Worm (Caenorhabditis elegans) whole organism, midembryonic: ENCODE measurements around the gene php-3.

ENCODE experiments used
- cog-1 ChIP-seq: sonication (generic microtip); optimal IDR thresholded peaks from 2 replicates; lab custom pipeline; 2016; ENCODE audit warnings: missing genetic modification characterization, missing compliant biosample characterization
- flt-1 ChIP-seq: fragments of 200-800 bp; sonication (Bioruptor generic); IDR thresholded peaks from 2 replicates; pipeline ENCODE4 v1.3.6; 2022; ENCODE audit warnings: missing genetic modification characterization, missing compliant biosample characterization
- klf-2 ChIP-seq: fragments of 200-800 bp; sonication (Bioruptor generic); conservative IDR thresholded peaks from 2 replicates; pipeline ENCODE4 v1.3.6; 2022; ENCODE audit warnings: missing genetic modification reagents, missing genetic modification characterization, missing compliant biosample characterization

DNA sequence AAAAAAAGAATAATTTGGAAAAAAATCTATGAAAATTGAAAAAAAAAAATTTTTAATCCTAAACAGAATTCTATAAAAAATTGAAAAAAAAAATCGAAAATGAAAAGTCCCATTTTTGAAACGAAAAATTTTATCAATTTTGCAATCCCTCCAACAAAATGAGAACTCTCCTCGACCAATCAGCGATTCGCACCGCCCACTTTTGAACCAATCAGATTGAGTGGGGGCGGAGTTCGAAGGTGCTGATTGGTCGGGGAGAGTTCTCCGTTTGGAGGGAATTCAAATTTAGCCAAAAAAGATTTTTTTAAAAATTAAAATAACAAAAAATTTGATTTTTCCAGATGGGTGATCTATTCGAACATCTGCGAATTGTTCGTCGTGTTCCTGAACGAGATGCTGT is 9.6 kb downstream of the php-3 start:
- TF ChIP-seq flt-1 (GFP tag; lab: Robert Waterston, UW) (no peak), cog-1 (no peak), klf-2 (GFP tag; lab: Robert Waterston, UW) (no peak)
